Worm (Caenorhabditis elegans) whole organism, L4/young adult: ENCODE results near the gene R04B5.5.

Source experiments
- W03F9.2 ChIP-seq: fragments of 150-350 bp; optimal IDR thresholded peaks from 2 replicates; lab custom pipeline; 2014; ENCODE audit warnings: missing biosample characterization, missing genetic modification characterization
- him-1 ChIP-seq: sonication (generic microtip); optimal IDR thresholded peaks from 2 replicates; lab custom pipeline; 2016; ENCODE audit warnings: missing genotype, missing genetic modification reagents, missing genetic modification characterization, missing compliant biosample characterization

DNA sequence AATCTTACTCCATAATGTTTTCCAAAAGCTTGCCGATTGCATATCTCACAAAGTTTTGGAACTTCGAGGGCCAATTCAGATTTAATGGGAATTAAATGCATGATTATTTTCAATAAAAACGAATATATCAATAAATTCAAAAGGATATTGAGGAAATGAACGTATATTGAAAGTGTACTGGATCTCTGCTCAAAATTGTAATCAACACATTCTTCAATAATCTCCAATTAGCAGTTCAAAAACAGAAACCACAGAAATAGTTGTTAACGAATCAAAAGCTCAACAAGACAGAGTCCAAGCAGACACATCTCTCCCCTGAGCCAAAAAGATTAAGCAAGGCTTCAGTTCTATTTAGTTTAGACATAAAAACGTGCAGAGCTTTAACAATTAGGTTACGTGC lies 16.7 kb upstream of the R04B5.5 start, which contains the start of gene nhr-192:
- TF ChIP-seq him-1 (tag; lab: Kevin White, UChicago), result no peak
- TF ChIP-seq W03F9.2 (tag; lab: Kevin White, UChicago), result no peak
